Worm (Caenorhabditis elegans) whole organism, midembryonic: ENCODE data around the gene gtf-2H2C.

Source experiments
- T22C8.4 ChIP-seq: fragments of 200-800 bp; sonication (Bioruptor generic); IDR thresholded peaks from 2 replicates; pipeline ENCODE4 v1.3.6; 2022; ENCODE audit warnings: missing genetic modification characterization, missing compliant biosample characterization
- cog-1 ChIP-seq: sonication (generic microtip); optimal IDR thresholded peaks from 2 replicates; lab custom pipeline; 2016; ENCODE audit warnings: missing genetic modification characterization, missing compliant biosample characterization
- flt-1 ChIP-seq: fragments of 200-800 bp; sonication (Bioruptor generic); IDR thresholded peaks from 2 replicates; pipeline ENCODE4 v1.3.6; 2022; ENCODE audit warnings: missing genetic modification characterization, missing compliant biosample characterization
- klf-2 ChIP-seq: fragments of 200-800 bp; sonication (Bioruptor generic); conservative IDR thresholded peaks from 2 replicates; pipeline ENCODE4 v1.3.6; 2022; ENCODE audit warnings: missing genetic modification reagents, missing genetic modification characterization, missing compliant biosample characterization
- med-1 ChIP-seq: sonication (generic microtip); optimal IDR thresholded peaks from 2 replicates; lab custom pipeline; 2017; ENCODE audit warnings: missing genetic modification characterization, mild to moderate bottlenecking, missing compliant biosample characterization, antibody characterized with exemption, missing genetic modification reagents; ENCODE audit not compliant: insufficient read depth
- ref-1 ChIP-seq: fragments of 200-800 bp; sonication (Bioruptor generic); conservative IDR thresholded peaks from 2 replicates; pipeline ENCODE4 v1.3.6; 2022; ENCODE audit warnings: missing genetic modification reagents, missing genetic modification characterization, missing compliant biosample characterization
- tab-1 ChIP-seq: fragments of 200-800 bp; sonication (Bioruptor generic); IDR thresholded peaks from 2 replicates; pipeline ENCODE4 v1.3.6; 2022; ENCODE audit warnings: missing genetic modification characterization, missing compliant biosample characterization
- ztf-23 ChIP-seq: fragments of 200-800 bp; sonication (Bioruptor generic); IDR thresholded peaks from 2 replicates; pipeline ENCODE4 v1.3.6; 2022; ENCODE audit warnings: missing genetic modification reagents, missing genetic modification characterization, missing compliant biosample characterization
- ztf-29 ChIP-seq: fragments of 200-800 bp; sonication (Bioruptor generic); IDR thresholded peaks from 2 replicates; pipeline ENCODE4 v1.3.6; 2022; ENCODE audit warnings: missing genetic modification reagents, missing genetic modification characterization, missing compliant biosample characterization

The gtf-2H2C gene

DNA sequence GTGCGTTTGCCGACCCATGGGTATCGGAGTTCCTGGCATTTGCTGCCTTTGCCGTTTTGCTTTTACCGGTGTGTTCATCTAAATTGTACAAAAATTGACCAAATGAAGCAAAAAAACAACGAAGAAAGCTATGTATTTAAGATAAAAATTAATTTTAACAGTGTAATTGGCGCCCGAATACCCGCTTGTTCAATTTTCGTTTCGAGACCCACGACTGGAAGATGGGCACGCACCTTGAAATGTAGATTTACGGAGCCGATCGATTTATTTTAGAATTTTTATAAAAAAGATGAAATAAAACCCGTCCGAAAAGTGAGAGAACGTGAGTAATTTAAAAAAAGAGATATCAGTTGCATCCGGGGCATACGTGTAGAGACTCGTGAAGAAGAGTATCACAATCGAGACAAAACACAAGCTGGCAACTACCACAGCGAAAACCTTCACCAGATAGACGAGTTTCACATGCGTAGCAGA is 2.0 kb downstream of the gtf-2H2C start, which contains the start of gene hal-2:
Gene hal-2, minus strand, starts transcription at position 424 of the 474 bp plus-strand sequence.
- TF ChIP-seq ztf-29 (no peak), ref-1 (GFP tag; lab: Robert Waterston, UW) (no peak), cog-1 (no peak), flt-1 (GFP tag; lab: Robert Waterston, UW) (no peak), tab-1 (GFP tag; lab: Robert Waterston, UW) (no peak)

- TF ChIP-seq tab-1 (GFP tag; lab: Robert Waterston, UW) (no peak), flt-1 (GFP tag; lab: Robert Waterston, UW) (no peak), med-1 (GFP tag; lab: Kevin White, UChicago) (no peak), ztf-29 (no peak), ztf-23 (GFP tag; lab: Robert Waterston, UW) (no peak), T22C8.4 (GFP tag; lab: Robert Waterston, UW) (no peak), cog-1 (no peak)
Measured at ce11 chrIII:10085983-10086382, 4.6 kb downstream of the gtf-2H2C start, which contains the start of gene T16H12.2. Gene T16H12.2 (plus strand): TSS chrIII:10086283.

ce11 chrIII:10085574-10085973 is 5.0 kb downstream of the gtf-2H2C start:
- TF ChIP-seq med-1 (GFP tag; lab: Kevin White, UChicago) = no peak
- TF ChIP-seq tab-1 (GFP tag; lab: Robert Waterston, UW) = no peak

DNA sequence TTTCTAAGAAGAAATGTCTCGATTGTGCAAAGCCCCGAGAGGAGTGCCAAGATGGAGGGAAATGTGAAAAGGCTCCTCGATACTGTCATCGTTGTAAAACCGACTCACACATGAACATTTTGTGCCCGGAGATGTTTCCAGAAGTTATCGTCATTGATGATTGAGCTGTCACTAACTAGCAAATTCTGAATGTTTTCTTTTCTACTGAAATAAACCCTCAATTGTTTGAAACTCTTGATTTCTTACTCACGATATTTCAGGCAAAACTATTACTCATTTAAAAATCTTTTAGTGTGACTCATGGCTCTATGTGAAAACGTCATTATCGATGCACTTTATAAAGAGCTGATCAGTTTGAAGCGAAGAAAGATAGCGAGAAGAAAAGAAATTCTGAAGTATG is 5.5 kb downstream of the gtf-2H2C start, which contains the start of gene T16H12.13:
Gene T16H12.13, plus strand, starts transcription at position 301 of the 400 bp plus-strand sequence.
- TF ChIP-seq klf-2 (GFP tag; lab: Robert Waterston, UW) = no peak
- no peak for TF ChIP-seq ztf-23 (GFP tag; lab: Robert Waterston, UW)
- TF ChIP-seq med-1 (GFP tag; lab: Kevin White, UChicago) = no peak

DNA sequence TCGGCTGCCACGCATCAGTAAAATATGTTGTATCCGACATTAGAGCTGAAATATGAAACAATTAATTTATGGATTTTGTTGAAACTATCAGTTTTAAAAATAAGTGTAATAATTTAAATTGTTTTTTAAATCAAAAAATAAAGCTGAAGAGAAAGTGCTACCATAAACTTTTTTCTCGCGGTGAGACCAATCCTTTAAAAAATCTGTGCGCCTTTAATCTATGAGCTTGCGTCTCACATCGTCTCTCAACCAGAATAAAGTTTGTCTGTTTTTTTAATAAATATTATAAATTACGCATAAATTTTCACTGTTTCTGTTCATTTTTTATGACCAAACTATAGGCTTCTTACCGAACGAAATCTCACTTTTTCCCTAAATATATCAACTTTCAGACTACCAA is 7.3 kb downstream of the gtf-2H2C start, which contains the start of gene T16H12.3:
Gene T16H12.3, minus strand, starts transcription at position 51 of the 400 bp plus-strand sequence.
- TF ChIP-seq cog-1 (no peak), ztf-23 (GFP tag; lab: Robert Waterston, UW) (no peak), klf-2 (GFP tag; lab: Robert Waterston, UW) (no peak), med-1 (GFP tag; lab: Kevin White, UChicago) (no peak), ref-1 (GFP tag; lab: Robert Waterston, UW) (no peak), tab-1 (GFP tag; lab: Robert Waterston, UW) (no peak), flt-1 (GFP tag; lab: Robert Waterston, UW) (no peak), T22C8.4 (GFP tag; lab: Robert Waterston, UW) (no peak), ztf-29 (no peak)

ce11 chrIII:10078784-10079183 is 11.8 kb downstream of the gtf-2H2C start:
- TF ChIP-seq flt-1 (GFP tag; lab: Robert Waterston, UW) (no peak), med-1 (GFP tag; lab: Kevin White, UChicago) (no peak), klf-2 (GFP tag; lab: Robert Waterston, UW) (no peak), ref-1 (GFP tag; lab: Robert Waterston, UW) (no peak), ztf-23 (GFP tag; lab: Robert Waterston, UW) (no peak), tab-1 (GFP tag; lab: Robert Waterston, UW) (no peak), T22C8.4 (GFP tag; lab: Robert Waterston, UW) (no peak), cog-1 (no peak), ztf-29 (no peak)

DNA sequence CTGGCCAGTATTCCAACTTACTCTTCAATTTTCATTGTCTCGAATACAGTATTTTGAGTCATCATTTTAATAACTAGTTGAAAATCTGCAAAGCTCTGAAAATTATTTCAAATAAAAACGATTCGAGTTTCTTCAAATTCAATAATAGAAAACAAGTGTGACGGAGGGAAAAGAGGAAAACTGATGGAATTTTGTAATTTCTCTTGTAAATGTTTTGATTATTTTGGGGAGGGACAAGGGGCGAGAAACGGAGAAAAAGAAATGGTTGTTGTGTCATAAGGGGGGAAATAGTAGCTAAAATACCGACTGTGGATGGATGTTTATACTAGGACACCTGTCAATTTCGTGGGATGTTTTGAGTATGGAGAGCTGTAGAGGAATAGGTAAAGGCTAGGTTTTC is 12.4 kb downstream of the gtf-2H2C start, which contains the start of gene T16G12.9:
Gene T16G12.9, minus strand, starts transcription at position 101 of the 400 bp plus-strand sequence.
- TF ChIP-seq T22C8.4 (GFP tag; lab: Robert Waterston, UW) = no peak

ce11 chrIII:10076042-10076441 is 14.5 kb downstream of the gtf-2H2C start:
- no peak for TF ChIP-seq med-1 (GFP tag; lab: Kevin White, UChicago)
- no peak for TF ChIP-seq ztf-29

DNA sequence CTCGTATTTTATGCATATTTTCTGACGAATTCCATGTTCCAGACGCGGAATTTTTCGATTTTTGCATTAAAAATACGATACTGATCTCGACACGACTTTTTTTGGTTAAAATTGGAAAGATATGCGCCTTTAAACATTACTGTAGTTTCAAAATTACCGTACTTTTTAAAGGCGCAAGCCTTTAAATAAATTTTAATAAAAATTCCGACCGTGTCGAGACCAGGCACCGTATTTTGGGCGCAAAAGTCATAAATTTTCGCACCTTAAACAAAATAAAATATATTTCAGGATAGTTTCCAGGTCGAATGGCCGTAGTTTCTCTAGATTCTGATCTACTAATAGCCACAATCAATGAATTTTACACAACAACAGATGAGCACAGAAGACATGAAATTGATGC is 21.3 kb downstream of the gtf-2H2C start, which contains the start of gene T16G12.6:
Gene T16G12.6, plus strand, starts transcription at position 301 of the 400 bp plus-strand sequence.
- TF ChIP-seq tab-1 (GFP tag; lab: Robert Waterston, UW) = no peak
- no peak for TF ChIP-seq flt-1 (GFP tag; lab: Robert Waterston, UW)
- TF ChIP-seq ref-1 (GFP tag; lab: Robert Waterston, UW) = no peak
- no peak for TF ChIP-seq klf-2 (GFP tag; lab: Robert Waterston, UW)
- TF ChIP-seq ztf-23 (GFP tag; lab: Robert Waterston, UW) = no peak
- no peak for TF ChIP-seq cog-1
- TF ChIP-seq T22C8.4 (GFP tag; lab: Robert Waterston, UW) = no peak
- no peak for TF ChIP-seq ztf-29
- no peak for TF ChIP-seq med-1 (GFP tag; lab: Kevin White, UChicago)

- TF ChIP-seq flt-1 (GFP tag; lab: Robert Waterston, UW) (peak; percentile 71), T22C8.4 (GFP tag; lab: Robert Waterston, UW) (peak; percentile 10; the same call in 1 of the 2 replicates), cog-1 (peak; percentile 37), ztf-29 (no peak)
Measured at ce11 chrIII:10064140-10064539, 26.4 kb downstream of the gtf-2H2C start, which contains the start of gene ekl-6. Gene ekl-6 (plus strand): TSS chrIII:10064404.

DNA sequence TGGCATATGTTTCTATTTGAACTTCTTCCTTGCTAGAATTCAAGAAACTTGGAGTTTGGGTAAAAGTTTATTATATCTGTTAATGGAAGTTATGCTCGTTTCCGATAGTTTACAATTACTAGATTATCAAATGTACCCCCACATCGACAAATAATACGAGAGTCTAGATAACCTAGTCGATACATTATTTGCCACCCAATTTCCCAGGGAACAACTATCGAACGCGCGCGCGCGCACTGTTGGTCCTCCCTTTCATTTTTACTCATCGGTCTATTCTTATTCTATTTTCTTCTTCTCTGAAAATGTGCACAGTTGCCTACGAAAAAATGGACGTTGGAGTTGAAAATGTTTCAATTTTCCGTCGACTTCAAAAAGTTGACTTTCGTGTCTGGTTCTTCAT is 30.0 kb downstream of the gtf-2H2C start, which contains the start of gene T16G12.13:
Gene T16G12.13, plus strand, starts transcription at position 293 of the 400 bp plus-strand sequence.
- TF ChIP-seq ztf-23 (GFP tag; lab: Robert Waterston, UW) (no peak), cog-1 (no peak), med-1 (GFP tag; lab: Kevin White, UChicago) (no peak), ref-1 (GFP tag; lab: Robert Waterston, UW) (no peak), flt-1 (GFP tag; lab: Robert Waterston, UW) (no peak), tab-1 (GFP tag; lab: Robert Waterston, UW) (no peak), T22C8.4 (GFP tag; lab: Robert Waterston, UW) (no peak), klf-2 (GFP tag; lab: Robert Waterston, UW) (no peak), ztf-29 (no peak)
